Worm (Caenorhabditis elegans) whole organism, L2 larva: ENCODE results near the gene gck-4.

Experiments used
- C34F6.9 ChIP-seq: fragments of 150-350 bp; optimal IDR thresholded peaks from 2 replicates; lab custom pipeline; 2014; ENCODE audit warnings: missing biosample characterization, missing genetic modification characterization
- F13H6.1 ChIP-seq: sonication (generic microtip); optimal IDR thresholded peaks from 2 replicates; lab custom pipeline; 2016; ENCODE audit warnings: missing genetic modification characterization, missing compliant biosample characterization
- R02D3.7 ChIP-seq: fragments of 150-350 bp; optimal IDR thresholded peaks from 2 replicates; lab custom pipeline; 2014; ENCODE audit warnings: missing biosample characterization, missing genetic modification characterization
- alr-1 ChIP-seq: fragments of 150-350 bp; optimal IDR thresholded peaks from 2 replicates; lab custom pipeline; 2014; ENCODE audit warnings: missing biosample characterization, missing genetic modification characterization
- ama-1 ChIP-seq: fragments of 150-350 bp; optimal IDR thresholded peaks from 2 replicates; lab custom pipeline; 2018; ENCODE audit warnings: inconsistent platforms
- blmp-1 ChIP-seq: sonication (generic microtip); optimal IDR thresholded peaks from 2 replicates; lab custom pipeline; 2017; ENCODE audit warnings: missing genetic modification characterization, mild to moderate bottlenecking, missing compliant biosample characterization, antibody characterized with exemption, moderate library complexity; ENCODE audit not compliant: insufficient read depth
- elt-1 ChIP-seq: fragments of 150-350 bp; optimal IDR thresholded peaks from 2 replicates; lab custom pipeline; 2014; ENCODE audit warnings: missing biosample characterization, missing genetic modification characterization
- elt-3 ChIP-seq: sonication (generic microtip); optimal IDR thresholded peaks from 2 replicates; lab custom pipeline; 2017; ENCODE audit warnings: missing biosample characterization, missing genetic modification characterization
- gmeb-1 ChIP-seq: fragments of 150-350 bp; optimal IDR thresholded peaks from 2 replicates; lab custom pipeline; 2014; ENCODE audit warnings: missing biosample characterization, missing genetic modification characterization
- lin-11 ChIP-seq: fragments of 150-350 bp; sonication (generic microtip); optimal IDR thresholded peaks from 2 replicates; lab custom pipeline; 2014; ENCODE audit warnings: missing biosample characterization, missing genetic modification characterization, inconsistent platforms, mixed read lengths
- lin-13 ChIP-seq: fragments of 150-350 bp; optimal IDR thresholded peaks from 2 replicates; lab custom pipeline; 2014; ENCODE audit warnings: missing biosample characterization, missing genetic modification reagents, missing genetic modification characterization
- lin-39 ChIP-seq: fragments of 150-350 bp; optimal IDR thresholded peaks from 2 replicates; lab custom pipeline; 2014; ENCODE audit warnings: missing biosample characterization, missing genetic modification reagents, missing genetic modification characterization
- lsy-2 ChIP-seq, 2 experiments: fragments of 150-350 bp in 1 of 2; sonication (generic microtip) in 1 of 2; optimal IDR thresholded peaks; 2 replicates each; lab custom pipeline; 2014 to 2017; ENCODE audit warnings: missing biosample characterization in 2 of 2, missing genetic modification characterization in 2 of 2
- mab-5 ChIP-seq: fragments of 150-350 bp; optimal IDR thresholded peaks from 2 replicates; lab custom pipeline; 2014; ENCODE audit warnings: missing biosample characterization, missing genetic modification characterization
- mbf-1 ChIP-seq: sonication (generic microtip); optimal IDR thresholded peaks from 2 replicates; lab custom pipeline; 2017; ENCODE audit warnings: missing biosample characterization, missing genetic modification characterization
- mdl-1 ChIP-seq, 2 experiments: fragments of 150-350 bp in 1 of 2; sonication (generic microtip) in 1 of 2; optimal IDR thresholded peaks; 2 replicates each; lab custom pipeline; 2017; ENCODE audit warnings: missing biosample characterization in 2 of 2, missing genetic modification characterization in 2 of 2
- nhr-10 ChIP-seq: sonication (generic microtip); optimal IDR thresholded peaks from 2 replicates; lab custom pipeline; 2017; ENCODE audit warnings: missing biosample characterization, missing genetic modification characterization
- nhr-129 ChIP-seq: fragments of 150-350 bp; optimal IDR thresholded peaks from 2 replicates; lab custom pipeline; 2014; ENCODE audit warnings: missing biosample characterization, missing genetic modification characterization
- nhr-23 ChIP-seq: fragments of 150-350 bp; optimal IDR thresholded peaks from 2 replicates; lab custom pipeline; 2014; ENCODE audit warnings: missing biosample characterization, missing genetic modification reagents, missing genetic modification characterization
- nhr-77 ChIP-seq: fragments of 150-350 bp; optimal IDR thresholded peaks from 2 replicates; lab custom pipeline; 2014; ENCODE audit warnings: missing biosample characterization, missing genetic modification characterization
- sem-4 ChIP-seq: fragments of 150-350 bp; optimal IDR thresholded peaks from 2 replicates; lab custom pipeline; 2014; ENCODE audit warnings: missing biosample characterization, missing genetic modification reagents, missing genetic modification characterization
- skn-1 ChIP-seq: sonication (generic microtip); optimal IDR thresholded peaks from 2 replicates; lab custom pipeline; 2017; ENCODE audit warnings: missing biosample characterization, missing genetic modification characterization
- sma-3 ChIP-seq: sonication (generic microtip); optimal IDR thresholded peaks from 2 replicates; lab custom pipeline; 2016; ENCODE audit warnings: missing genetic modification reagents, missing genetic modification characterization, missing compliant biosample characterization
- sma-9 ChIP-seq, 2 experiments: fragments of 150-350 bp in 1 of 2; sonication (generic microtip) in 1 of 2; optimal IDR thresholded peaks; 2 replicates each; lab custom pipeline; 2014 to 2016; ENCODE audit warnings: missing genetic modification characterization in 2 of 2, mild to moderate bottlenecking in 1 of 2, missing biosample characterization in 1 of 2, missing compliant biosample characterization in 1 of 2, missing genetic modification reagents in 1 of 2, moderate library complexity in 1 of 2
- snpc-4 ChIP-seq: fragments of 150-350 bp; optimal IDR thresholded peaks from 2 replicates; lab custom pipeline; 2014; ENCODE audit warnings: missing biosample characterization, missing genetic modification characterization
- unc-39 ChIP-seq: fragments of 150-350 bp; optimal IDR thresholded peaks from 2 replicates; lab custom pipeline; 2014; ENCODE audit warnings: missing biosample characterization, missing genetic modification characterization
- unc-62 ChIP-seq: fragments of 150-350 bp; optimal IDR thresholded peaks from 2 replicates; lab custom pipeline; 2014; ENCODE audit warnings: missing biosample characterization, missing genetic modification reagents, missing genetic modification characterization
- zag-1 ChIP-seq: fragments of 150-350 bp; optimal IDR thresholded peaks from 2 replicates; lab custom pipeline; 2014; ENCODE audit warnings: missing biosample characterization, missing genetic modification characterization
- ztf-4 ChIP-seq: fragments of 150-350 bp; optimal IDR thresholded peaks from 2 replicates; lab custom pipeline; 2014; ENCODE audit warnings: missing biosample characterization, missing genetic modification characterization

The gck-4 gene

DNA sequence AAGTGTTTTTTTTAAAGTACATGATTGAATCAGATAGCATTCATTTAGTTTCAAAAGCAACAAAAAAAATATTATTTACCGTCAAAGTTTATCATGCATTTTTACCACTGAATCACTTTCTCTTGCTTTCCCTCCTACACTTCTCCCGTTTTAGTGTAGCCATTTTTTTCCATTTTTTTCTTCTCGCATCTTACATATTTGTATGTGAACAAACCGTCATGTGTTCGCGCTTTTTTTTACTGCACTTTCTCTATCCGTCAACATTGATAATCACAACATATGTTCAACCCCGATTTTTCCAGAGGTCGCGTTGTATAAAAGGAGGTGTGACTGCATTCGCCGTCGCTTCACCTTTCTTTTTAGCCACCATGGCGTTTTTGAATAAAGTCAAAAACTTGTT, at the start of gene gck-4:
Gene gck-4 (plus strand): TSS at position 301 of the 400 bp plus-strand sequence.
- no peak for TF ChIP-seq gmeb-1 (tag; lab: Kevin White, UChicago)
- peak; percentile 9 for TF ChIP-seq blmp-1 (tag; lab: Kevin White, UChicago)

DNA sequence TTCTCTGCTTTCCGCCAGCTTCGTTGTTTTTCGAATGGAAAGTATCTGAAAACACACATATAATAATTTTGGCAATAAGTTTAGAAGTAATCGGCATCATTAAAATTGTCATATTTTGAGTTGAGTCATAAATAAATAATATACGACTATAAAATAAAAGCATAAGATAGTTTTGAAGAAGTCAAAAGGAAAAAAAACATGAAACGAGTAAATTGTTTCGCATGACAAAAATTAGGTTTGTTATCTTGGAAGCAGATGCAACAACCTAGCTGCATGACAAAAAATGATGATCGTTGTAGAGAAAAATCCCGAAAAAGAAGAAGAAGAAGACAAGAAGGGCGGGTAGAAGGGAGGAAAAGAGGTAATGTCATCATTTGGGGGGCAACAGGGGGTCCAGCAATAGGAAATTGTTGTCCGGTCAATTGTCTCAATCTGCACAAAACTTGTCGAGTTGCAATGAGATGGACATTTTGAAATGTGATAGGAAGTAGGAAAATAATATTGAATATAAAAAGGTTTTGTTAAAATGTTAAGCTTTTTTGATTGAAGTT, 45.8 kb upstream of the gck-4 start, which contains the start of gene nlg-1:
Gene nlg-1 (minus strand): TSS at position 51 of the 551 bp plus-strand sequence.
- TF ChIP-seq sma-9 (GFP tag; optimal IDR thresholded peaks at IDR 0.05; lab: Kevin White, UChicago): peak; percentile 6
- no peak for TF ChIP-seq sma-9 (tag; optimal IDR thresholded peaks at IDR 0.05; lab: Kevin White, UChicago)
- no peak for TF ChIP-seq lin-13

DNA sequence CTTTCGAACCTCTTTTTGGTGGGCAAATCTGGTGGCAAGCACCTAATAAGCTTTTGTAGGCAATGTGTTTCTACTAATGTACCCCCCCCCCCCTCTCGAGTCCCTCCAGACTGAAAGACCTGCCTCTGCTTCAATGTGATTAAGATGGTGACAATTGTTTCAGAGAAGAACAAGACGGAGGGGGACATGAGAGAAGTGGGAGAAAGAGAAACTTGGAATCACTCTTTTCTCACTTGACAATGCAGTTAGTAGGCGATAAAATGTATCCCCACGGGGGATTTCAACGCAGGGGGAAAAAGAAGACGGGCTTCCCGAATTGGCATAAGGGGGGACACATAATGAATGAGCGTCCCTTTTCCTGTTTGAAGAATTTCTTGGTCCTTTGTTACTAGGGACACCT, 44.7 kb upstream of the gck-4 start:
- TF ChIP-seq skn-1 (tag; lab: Kevin White, UChicago): no peak

DNA sequence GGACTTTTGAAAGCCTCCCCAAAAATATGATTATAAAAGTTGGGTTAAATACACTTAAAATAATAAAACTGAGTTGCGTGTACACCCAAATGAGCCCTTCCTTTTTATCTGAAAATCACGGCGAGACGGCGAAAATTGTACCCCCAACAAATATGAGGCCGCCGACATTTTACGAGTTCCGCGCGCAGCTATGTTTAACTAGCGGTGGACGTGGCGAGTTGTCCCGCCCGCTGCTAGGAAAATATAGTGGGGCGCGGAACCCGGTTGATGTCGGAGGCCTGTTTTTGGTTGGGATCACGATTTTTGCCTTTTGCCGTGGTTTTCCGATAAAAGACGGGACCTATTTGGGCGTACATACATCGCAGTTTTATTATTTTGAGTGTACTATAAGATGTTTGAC, 44.0 kb upstream of the gck-4 start:
- TF ChIP-seq snpc-4 (tag; lab: Kevin White, UChicago): peak; percentile 58
- no peak for TF ChIP-seq elt-3
- no peak for TF ChIP-seq nhr-129 (tag; lab: Kevin White, UChicago)
- no peak for TF ChIP-seq nhr-10 (tag; lab: Kevin White, UChicago)
- no peak for TF ChIP-seq sma-3

DNA sequence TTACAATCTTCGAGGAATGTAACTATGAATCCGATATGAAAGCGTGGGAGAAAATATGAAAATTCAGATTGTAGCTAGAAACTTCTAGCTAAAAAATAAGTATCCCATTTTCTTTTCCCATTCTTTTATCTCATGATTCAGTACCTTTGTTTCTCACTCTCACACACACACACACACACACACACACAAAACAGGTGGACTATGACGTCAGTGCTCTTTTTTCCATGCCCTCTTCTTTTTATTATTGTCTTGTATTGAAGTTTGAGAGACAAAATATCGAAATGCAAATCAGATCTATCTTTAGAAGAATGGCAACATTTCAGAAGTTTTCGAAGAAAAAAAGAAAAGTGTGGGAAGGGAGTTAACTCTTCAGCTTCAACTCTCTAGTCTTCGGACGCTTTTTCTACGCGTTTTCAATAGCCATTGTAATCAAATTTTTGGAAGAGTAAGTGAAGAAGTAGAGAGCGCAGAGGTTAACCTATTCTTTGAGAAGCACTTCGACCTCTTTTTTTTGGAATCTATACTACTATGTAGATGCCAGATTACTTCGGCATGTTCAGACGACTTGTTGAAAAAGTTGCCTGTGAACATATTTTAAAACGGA, 43.0 kb upstream of the gck-4 start:
- no peak for TF ChIP-seq zag-1 (tag; lab: Kevin White, UChicago)
- peak; percentile 40 for TF ChIP-seq sma-9 (GFP tag; optimal IDR thresholded peaks at IDR 0.05; lab: Kevin White, UChicago)
- no peak for TF ChIP-seq sma-9 (tag; optimal IDR thresholded peaks at IDR 0.05; lab: Kevin White, UChicago)
- no peak for TF ChIP-seq unc-62 (GFP tag; lab: Kevin White, UChicago)
- no peak for TF ChIP-seq R02D3.7 (tag; lab: Kevin White, UChicago)
- TF ChIP-seq C34F6.9: peak; percentile 22
- peak; percentile 7 for TF ChIP-seq F13H6.1 (tag; lab: Kevin White, UChicago)
- TF ChIP-seq unc-39 (tag; lab: Kevin White, UChicago): no peak

DNA sequence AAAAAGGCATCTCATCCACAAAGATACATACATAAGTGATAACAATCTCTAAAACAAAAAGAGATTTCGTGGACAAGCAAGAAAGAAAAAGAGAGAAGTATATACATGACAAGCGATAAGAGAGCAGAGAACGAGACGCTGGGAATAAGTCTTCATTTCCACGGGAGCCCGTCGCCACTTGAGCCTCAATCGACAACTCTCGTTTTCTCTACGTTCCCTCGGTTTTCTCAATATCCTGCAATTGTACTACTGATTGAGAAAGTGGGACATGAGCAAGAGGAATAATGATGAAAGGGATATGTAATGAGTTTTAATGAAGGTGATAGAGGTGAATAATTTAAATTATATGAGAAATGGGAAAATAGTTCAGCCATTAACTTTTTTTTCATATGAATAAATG, 39.5 kb upstream of the gck-4 start:
- TF ChIP-seq F13H6.1 (tag; lab: Kevin White, UChicago) (peak; percentile 24), blmp-1 (tag; lab: Kevin White, UChicago) (no peak), mdl-1 (tag; optimal IDR thresholded peaks at IDR 0.05; lab: Kevin White, UChicago) (no peak), lin-39 (no peak), snpc-4 (tag; lab: Kevin White, UChicago) (no peak), C34F6.9 (no peak), sma-9 (GFP tag; optimal IDR thresholded peaks at IDR 0.05; lab: Kevin White, UChicago) (peak; percentile 21), sma-9 (tag; optimal IDR thresholded peaks at IDR 0.05; lab: Kevin White, UChicago) (no peak), alr-1 (no peak), nhr-23 (tag; lab: Kevin White, UChicago) (no peak), ama-1 (lab: Kevin White, UChicago) (no peak), lin-11 (tag; lab: Kevin White, UChicago) (no peak), mab-5 (no peak), nhr-10 (tag; lab: Kevin White, UChicago) (no peak)

DNA sequence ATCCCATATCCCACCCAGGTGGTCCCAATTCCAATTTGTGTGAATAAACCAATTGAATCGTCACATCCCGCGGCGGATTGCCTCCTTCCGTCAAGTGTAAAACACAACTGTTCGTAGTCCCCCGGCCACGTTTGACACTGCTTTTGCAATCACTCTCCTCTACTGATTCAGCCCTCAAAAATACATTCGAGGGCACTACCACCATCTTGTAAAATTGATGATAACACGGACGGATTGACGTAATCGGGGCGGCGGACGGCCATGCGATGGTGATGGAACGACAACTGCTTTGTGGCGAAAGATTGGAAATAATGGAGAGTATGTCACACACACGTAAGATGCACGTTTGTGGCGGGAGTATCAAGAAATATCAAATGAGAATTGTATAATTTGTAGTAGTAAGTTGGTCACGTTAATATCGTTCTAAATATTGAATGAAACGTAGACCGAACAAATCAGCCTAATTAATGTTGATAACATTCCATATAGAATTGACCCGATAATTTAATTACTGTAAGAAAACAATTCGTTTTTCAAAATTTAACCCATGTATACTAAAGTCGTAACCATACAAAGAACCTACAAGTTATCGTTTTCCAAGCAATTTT, 38.5 kb upstream of the gck-4 start:
- peak; percentile 31 for TF ChIP-seq sma-9 (GFP tag; optimal IDR thresholded peaks at IDR 0.05; lab: Kevin White, UChicago)
- TF ChIP-seq sma-9 (tag; optimal IDR thresholded peaks at IDR 0.05; lab: Kevin White, UChicago): no peak
- no peak for TF ChIP-seq elt-1
- peak; percentile 53 for TF ChIP-seq nhr-129 (tag; lab: Kevin White, UChicago)
- TF ChIP-seq lin-39: peak; percentile 9
- TF ChIP-seq mbf-1 (tag; lab: Kevin White, UChicago): no peak
- no peak for TF ChIP-seq lsy-2 (tag; optimal IDR thresholded peaks at IDR 0.05; lab: Kevin White, UChicago)
- TF ChIP-seq mdl-1 (tag; optimal IDR thresholded peaks at IDR 0.05; lab: Kevin White, UChicago): no peak
- no peak for TF ChIP-seq unc-39 (tag; lab: Kevin White, UChicago)
- TF ChIP-seq ztf-4 (tag; lab: Kevin White, UChicago): no peak
- TF ChIP-seq C34F6.9: peak; percentile 17
- TF ChIP-seq nhr-10 (tag; lab: Kevin White, UChicago): no peak
- peak; percentile 69 for TF ChIP-seq F13H6.1 (tag; lab: Kevin White, UChicago)
- peak; percentile 11 for TF ChIP-seq sem-4 (tag; lab: Kevin White, UChicago)
- TF ChIP-seq skn-1 (tag; lab: Kevin White, UChicago): no peak
- TF ChIP-seq nhr-77 (tag; lab: Kevin White, UChicago): no peak
